Fruit fly (Drosophila melanogaster): ENCODE results near the gene CG7384.

Gene CG7384

dm6 chr2L:10522174-10522893, 12.1 kb upstream of the CG7384 start:
- peak; percentile 83 for TF ChIP-seq CG17361 (GFP tag; IDR thresholded peaks at IDR 0.05)
- no peak for TF ChIP-seq sima (GFP tag; optimal IDR thresholded peaks at IDR 0.05)
- TF ChIP-seq eve (GFP tag; optimal IDR thresholded peaks at IDR 0.05): peak in 1 of 2 experiments; percentile 68
- peak in 1 of 2 experiments; percentile 53 for TF ChIP-seq Eip74EF (GFP tag; optimal IDR thresholded peaks at IDR 0.05)
- no peak for TF ChIP-seq ham (GFP tag; IDR thresholded peaks at IDR 0.05)
- TF ChIP-seq CG10274 (GFP tag; optimal IDR thresholded peaks at IDR 0.05): peak; percentile 38
- peak in 1 of 2 experiments; percentile 6 for TF ChIP-seq crp (GFP tag; optimal IDR thresholded peaks at IDR 0.05)
- peak; percentile 63 for TF ChIP-seq Fer1 (GFP tag; optimal IDR thresholded peaks at IDR 0.05)
- no peak for TF ChIP-seq CG1024 (GFP tag; IDR thresholded peaks at IDR 0.05)
- TF ChIP-seq Sin3A (optimal IDR thresholded peaks at IDR 0.05): no peak
- peak; percentile 38; the same call in 1 of the 2 replicates for TF ChIP-seq CG14667 (GFP tag; IDR thresholded peaks at IDR 0.05)
- TF ChIP-seq pum (GFP tag; optimal IDR thresholded peaks at IDR 0.05): no peak
- TF ChIP-seq CG31441 (GFP tag; IDR thresholded peaks at IDR 0.05): peak; percentile 50; the same call in 1 of the 2 replicates
- peak; percentile 76 for TF ChIP-seq Oli (tag; optimal IDR thresholded peaks at IDR 0.05)
- no peak for TF ChIP-seq hb (GFP tag; IDR thresholded peaks at IDR 0.05; ENCODE audit: partially characterized antibody)
- TF ChIP-seq hth (optimal IDR thresholded peaks at IDR 0.05): no peak
- peak; percentile 61 for TF ChIP-seq CG7357 (GFP tag; IDR thresholded peaks at IDR 0.05)
- TF ChIP-seq Xrp1 (GFP tag; IDR thresholded peaks at IDR 0.05): peak; percentile 62
- no peak for TF ChIP-seq disco-r (GFP tag; optimal IDR thresholded peaks at IDR 0.05)
- peak; percentile 75 for TF ChIP-seq grau (tag; optimal IDR thresholded peaks at IDR 0.05)
- TF ChIP-seq CG2712 (tag; optimal IDR thresholded peaks at IDR 0.05): peak; percentile 64
- TF ChIP-seq lab (GFP tag; optimal IDR thresholded peaks at IDR 0.05): peak; percentile 74
- TF ChIP-seq jigr1 (GFP tag; IDR thresholded peaks at IDR 0.05): 0 out of 3 replicates have a peak, but pooled peaks have one; percentile 25
- no peak for TF ChIP-seq Opbp (GFP tag; IDR thresholded peaks at IDR 0.05; ENCODE audit: partially characterized antibody)
- peak; percentile 41 for TF ChIP-seq Blimp-1 (GFP tag; optimal IDR thresholded peaks at IDR 0.05)
- TF ChIP-seq CG10147 (GFP tag; optimal IDR thresholded peaks at IDR 0.05): peak; percentile 40
- TF ChIP-seq row (GFP tag; IDR thresholded peaks at IDR 0.05): peak; percentile 84
- TF ChIP-seq fd3F (GFP tag; optimal IDR thresholded peaks at IDR 0.05): peak; percentile 11
- peak; percentile 61 for TF ChIP-seq ssp (GFP tag; IDR thresholded peaks at IDR 0.05)
- no peak for TF ChIP-seq vnd (GFP tag; IDR thresholded peaks at IDR 0.05; ENCODE audit: partially characterized antibody)
- TF ChIP-seq Atf-2 (GFP tag; optimal IDR thresholded peaks at IDR 0.05): no peak
- TF ChIP-seq CG14441 (GFP tag; IDR thresholded peaks at IDR 0.05): peak; percentile 74
- peak; percentile 15 for TF ChIP-seq sug (tag; optimal IDR thresholded peaks at IDR 0.05)
- TF ChIP-seq CG1792 (GFP tag; optimal IDR thresholded peaks at IDR 0.05): no peak
- peak; percentile 15 for TF ChIP-seq slou (GFP tag; optimal IDR thresholded peaks at IDR 0.05)
- TF ChIP-seq CG34422 (GFP tag; IDR thresholded peaks at IDR 0.05): peak; percentile 60; the same call in 2 of the 3 replicates
- TF ChIP-seq Chrac-16 (GFP tag; optimal IDR thresholded peaks at IDR 0.05): peak; percentile 42
- TF ChIP-seq cas (GFP tag; IDR thresholded peaks at IDR 0.05): no peak
- TF ChIP-seq ind (GFP tag; optimal IDR thresholded peaks at IDR 0.05): peak; percentile 60
- TF ChIP-seq B-H2 (GFP tag; optimal IDR thresholded peaks at IDR 0.05): no peak
- peak; percentile 66 for TF ChIP-seq nau (GFP tag; optimal IDR thresholded peaks at IDR 0.05)
- TF ChIP-seq PHDP (tag; optimal IDR thresholded peaks at IDR 0.05): peak; percentile 55
- peak; percentile 64 for TF ChIP-seq sens (GFP tag)
- TF ChIP-seq Dbx (GFP tag; IDR thresholded peaks at IDR 0.05): 0 out of 3 replicates have a peak, but pooled peaks have one; percentile 43
- TF ChIP-seq corto (GFP tag; optimal IDR thresholded peaks at IDR 0.05): no peak
- TF ChIP-seq CG6689 (GFP tag; IDR thresholded peaks at IDR 0.05): peak; percentile 71; the same call in 1 of the 2 replicates
- TF ChIP-seq CG16863 (GFP tag; optimal IDR thresholded peaks at IDR 0.05): no peak
- peak; percentile 50 for TF ChIP-seq CG15011 (GFP tag; optimal IDR thresholded peaks at IDR 0.05)
- TF ChIP-seq CG2120 (GFP tag; optimal IDR thresholded peaks at IDR 0.05): peak; percentile 51
- TF ChIP-seq CG33213 (GFP tag; optimal IDR thresholded peaks at IDR 0.05): no peak
